5 worm cellular contexts compared by ENCODE assay signal in the genomic region with DNA sequence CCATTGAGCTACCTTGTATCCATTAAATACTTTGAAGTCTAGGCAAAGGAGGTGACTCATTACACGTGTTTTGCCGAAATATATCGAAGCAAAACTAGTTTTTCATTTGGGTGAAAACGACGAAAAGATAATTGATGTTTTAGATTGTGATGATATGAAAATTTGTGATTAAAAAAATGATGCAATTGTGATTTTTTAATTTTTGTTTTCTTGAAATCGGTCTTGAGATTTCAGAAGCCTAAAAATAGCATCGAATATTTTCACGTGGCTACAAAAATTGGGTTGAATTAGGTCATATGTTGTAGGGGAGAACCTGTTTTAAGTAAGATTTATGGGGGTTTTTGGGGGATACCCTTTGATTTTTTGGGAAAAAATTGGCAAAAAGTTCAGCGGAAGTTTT.
TF ChIP-seq lines count a peak whose summit lies in the region.

No protein-coding gene starts in this region.

TF ChIP-seq in whole organism, L1 larva, 84 proteins besides CTCF, POLR2A, EP300 and RAD21 (continues in another document):
- TF ChIP-seq lin-35 (GFP tag; optimal IDR thresholded peaks at IDR 0.05; lab: Kevin White, UChicago) (peak in 1 of 2 experiments; percentile 52), snu-23 (GFP tag; optimal IDR thresholded peaks at IDR 0.05; lab: Kevin White, UChicago) (peak; percentile 3), nhr-71 (tag; optimal IDR thresholded peaks at IDR 0.05; lab: Kevin White, UChicago) (peak; percentile 51), elt-3 (tag; optimal IDR thresholded peaks at IDR 0.05; lab: Kevin White, UChicago) (peak in 2 of 6 experiments; percentile 20 to 59), irx-1 (tag; optimal IDR thresholded peaks at IDR 0.05; lab: Kevin White, UChicago) (no peak), efl-1 (optimal IDR thresholded peaks at IDR 0.05; lab: Kevin White, UChicago) (no peak), efl-1 (GFP tag; optimal IDR thresholded peaks at IDR 0.05 in 1 of 2; lab: Kevin White, UChicago) (peak in 1 of 2 experiments; percentile 93), nhr-20 (tag; optimal IDR thresholded peaks at IDR 0.05; lab: Kevin White, UChicago) (peak; percentile 53), lsy-2 (tag; optimal IDR thresholded peaks at IDR 0.05; lab: Kevin White, UChicago) (no peak), grh-1 (GFP tag; IDR thresholded peaks at IDR 0.05; lab: Robert Waterston, UW) (peak; percentile 41; the same call in 1 of the 2 replicates), nhr-12 (tag; optimal IDR thresholded peaks at IDR 0.05; lab: Kevin White, UChicago) (no peak), skn-1 (tag; optimal IDR thresholded peaks at IDR 0.05; lab: Kevin White, UChicago) (no peak), vab-15 (tag; optimal IDR thresholded peaks at IDR 0.05; lab: Kevin White, UChicago) (peak; percentile 60), snpc-4 (tag; optimal IDR thresholded peaks at IDR 0.05; lab: Kevin White, UChicago) (no peak), nhr-85 (tag; lab: Kevin White, UChicago) (peak; percentile 95), unc-62 (GFP tag; optimal IDR thresholded peaks at IDR 0.05; lab: Kevin White, UChicago) (no peak), blmp-1 (tag; optimal IDR thresholded peaks at IDR 0.05; lab: Kevin White, UChicago) (peak; percentile 23)

TF ChIP-seq in whole organism, L2 larva, 48 proteins besides CTCF, POLR2A, EP300 and RAD21:
- TF ChIP-seq sma-3 (GFP tag; optimal IDR thresholded peaks at IDR 0.05; lab: Kevin White, UChicago) (peak; percentile 25), sma-9 (GFP tag; optimal IDR thresholded peaks at IDR 0.05; lab: Kevin White, UChicago) (peak; percentile 48), sma-9 (tag; optimal IDR thresholded peaks at IDR 0.05; lab: Kevin White, UChicago) (no peak), nhr-25 (tag; optimal IDR thresholded peaks at IDR 0.05; lab: Kevin White, UChicago) (peak; percentile 77), fos-1 (tag; optimal IDR thresholded peaks at IDR 0.05; lab: Kevin White, UChicago) (peak; percentile 63), crh-2 (tag; optimal IDR thresholded peaks at IDR 0.05; lab: Kevin White, UChicago) (peak; percentile 22), lsy-2 (tag; optimal IDR thresholded peaks at IDR 0.05; lab: Kevin White, UChicago) (peak in 1 of 2 experiments; percentile 5), blmp-1 (tag; optimal IDR thresholded peaks at IDR 0.05; lab: Kevin White, UChicago; ENCODE audit: insufficient read depth) (peak; percentile 19), ZK546.5 (tag; optimal IDR thresholded peaks at IDR 0.05; lab: Kevin White, UChicago) (no peak), nhr-23 (tag; optimal IDR thresholded peaks at IDR 0.05; lab: Kevin White, UChicago) (no peak), nhr-129 (tag; optimal IDR thresholded peaks at IDR 0.05; lab: Kevin White, UChicago) (peak; percentile 77)

TF ChIP-seq in whole organism, L3 larva, 47 proteins besides CTCF, POLR2A, EP300 and RAD21:
- TF ChIP-seq nhr-43 (tag; optimal IDR thresholded peaks at IDR 0.05; lab: Kevin White, UChicago; ENCODE audit: poor library complexity, severe bottlenecking) (peak; percentile 63), nhr-11 (tag; optimal IDR thresholded peaks at IDR 0.05; lab: Kevin White, UChicago) (no peak), nhr-23 (tag; optimal IDR thresholded peaks at IDR 0.05; lab: Kevin White, UChicago) (peak; percentile 47)

TF ChIP-seq in whole organism, L4 larva, 104 proteins besides CTCF, POLR2A, EP300 and RAD21:
- TF ChIP-seq D1046.2 (GFP tag; IDR thresholded peaks at IDR 0.05; lab: Robert Waterston, UW) (no peak), nhr-28 (tag; optimal IDR thresholded peaks at IDR 0.05; lab: Kevin White, UChicago) (peak; percentile 46), sdz-12 (GFP tag; optimal IDR thresholded peaks at IDR 0.05; lab: Kevin White, UChicago) (no peak), nhr-11 (tag; optimal IDR thresholded peaks at IDR 0.05; lab: Kevin White, UChicago) (no peak), nhr-41 (GFP tag; IDR thresholded peaks at IDR 0.05; lab: Robert Waterston, UW) (no peak), daf-12 (tag; optimal IDR thresholded peaks at IDR 0.05; lab: Kevin White, UChicago) (no peak), madf-5 (GFP tag; IDR thresholded peaks at IDR 0.05; lab: Robert Waterston, UW) (no peak), nhr-102 (tag; optimal IDR thresholded peaks at IDR 0.05; lab: Kevin White, UChicago) (no peak), mdl-1 (tag; optimal IDR thresholded peaks at IDR 0.05; lab: Kevin White, UChicago) (peak in 1 of 2 experiments; percentile 62), madf-9 (GFP tag; conservative IDR thresholded peaks at IDR 0.05; lab: Robert Waterston, UW) (no peak), ceh-82 (tag; optimal IDR thresholded peaks at IDR 0.05; lab: Kevin White, UChicago) (no peak), lsy-2 (tag; optimal IDR thresholded peaks at IDR 0.05; lab: Kevin White, UChicago) (peak in 1 of 2 experiments; percentile 20), nhr-111 (GFP tag; optimal IDR thresholded peaks at IDR 0.05; lab: Kevin White, UChicago) (no peak), mxl-3 (GFP tag; optimal IDR thresholded peaks at IDR 0.05; lab: Kevin White, UChicago) (peak; percentile 26), Y48G9A.11 (GFP tag; IDR thresholded peaks at IDR 0.05; lab: Robert Waterston, UW) (no peak), ceh-28 (tag; optimal IDR thresholded peaks at IDR 0.05; lab: Kevin White, UChicago) (no peak), lin-13 (GFP tag; optimal IDR thresholded peaks at IDR 0.05; lab: Kevin White, UChicago) (no peak), nhr-42 (GFP tag; IDR thresholded peaks at IDR 0.05; lab: Robert Waterston, UW) (no peak), hlh-30 (tag; optimal IDR thresholded peaks at IDR 0.05; lab: Kevin White, UChicago; ENCODE audit: insufficient read depth) (peak; percentile 52), cey-2 (tag; optimal IDR thresholded peaks at IDR 0.05; lab: Kevin White, UChicago; ENCODE audit: borderline replicate concordance, insufficient read depth) (no peak), lin-15B (tag; optimal IDR thresholded peaks at IDR 0.05; lab: Kevin White, UChicago) (no peak), set-16 (GFP tag; IDR thresholded peaks at IDR 0.05; lab: Robert Waterston, UW) (no peak), mes-2 (tag; optimal IDR thresholded peaks at IDR 0.05; lab: Kevin White, UChicago; ENCODE audit: poor library complexity, severe bottlenecking) (no peak), hlh-11 (tag; optimal IDR thresholded peaks at IDR 0.05; lab: Kevin White, UChicago) (peak; percentile 6), unc-130 (GFP tag; optimal IDR thresholded peaks at IDR 0.05; lab: Kevin White, UChicago) (no peak), aha-1 (tag; lab: Kevin White, UChicago) (peak; percentile 74), nhr-48 (tag; optimal IDR thresholded peaks at IDR 0.05; lab: Kevin White, UChicago) (no peak)

TF ChIP-seq in whole organism, young adult, 124 proteins besides CTCF, POLR2A, EP300 and RAD21:
- TF ChIP-seq ztf-26 (tag; optimal IDR thresholded peaks at IDR 0.05; lab: Kevin White, UChicago) (peak; percentile 24), somi-1 (GFP tag; optimal IDR thresholded peaks at IDR 0.05; lab: Kevin White, UChicago) (peak; percentile 57), nhr-179 (tag; optimal IDR thresholded peaks at IDR 0.05; lab: Kevin White, UChicago) (no peak)
TF ChIP-seq in whole organism, young adult: peak in this region for 2.
